Worm (Caenorhabditis elegans) whole organism, midembryonic: Measurements from ENCODE around the gene Y38H6C.20.
"Not testable (repeated sequence)": the region's sequence is repeated elsewhere in the genome, so short reads cannot be mapped to it uniquely, and the experiment has no call there.

Source experiments
- T22C8.4 ChIP-seq: fragments of 200-800 bp; sonication (Bioruptor generic); IDR thresholded peaks from 2 replicates; pipeline ENCODE4 v1.3.6; 2022; ENCODE audit warnings: missing genetic modification characterization, missing compliant biosample characterization
- cog-1 ChIP-seq: sonication (generic microtip); optimal IDR thresholded peaks from 2 replicates; lab custom pipeline; 2016; ENCODE audit warnings: missing genetic modification characterization, missing compliant biosample characterization
- flt-1 ChIP-seq: fragments of 200-800 bp; sonication (Bioruptor generic); IDR thresholded peaks from 2 replicates; pipeline ENCODE4 v1.3.6; 2022; ENCODE audit warnings: missing genetic modification characterization, missing compliant biosample characterization
- klf-2 ChIP-seq: fragments of 200-800 bp; sonication (Bioruptor generic); conservative IDR thresholded peaks from 2 replicates; pipeline ENCODE4 v1.3.6; 2022; ENCODE audit warnings: missing genetic modification reagents, missing genetic modification characterization, missing compliant biosample characterization
- med-1 ChIP-seq: sonication (generic microtip); optimal IDR thresholded peaks from 2 replicates; lab custom pipeline; 2017; ENCODE audit warnings: missing genetic modification characterization, mild to moderate bottlenecking, missing compliant biosample characterization, antibody characterized with exemption, missing genetic modification reagents; ENCODE audit not compliant: insufficient read depth
- ref-1 ChIP-seq: fragments of 200-800 bp; sonication (Bioruptor generic); conservative IDR thresholded peaks from 2 replicates; pipeline ENCODE4 v1.3.6; 2022; ENCODE audit warnings: missing genetic modification reagents, missing genetic modification characterization, missing compliant biosample characterization
- tab-1 ChIP-seq: fragments of 200-800 bp; sonication (Bioruptor generic); IDR thresholded peaks from 2 replicates; pipeline ENCODE4 v1.3.6; 2022; ENCODE audit warnings: missing genetic modification characterization, missing compliant biosample characterization
- ztf-23 ChIP-seq: fragments of 200-800 bp; sonication (Bioruptor generic); IDR thresholded peaks from 2 replicates; pipeline ENCODE4 v1.3.6; 2022; ENCODE audit warnings: missing genetic modification reagents, missing genetic modification characterization, missing compliant biosample characterization
- ztf-29 ChIP-seq: fragments of 200-800 bp; sonication (Bioruptor generic); IDR thresholded peaks from 2 replicates; pipeline ENCODE4 v1.3.6; 2022; ENCODE audit warnings: missing genetic modification reagents, missing genetic modification characterization, missing compliant biosample characterization

Gene Y38H6C.20

DNA sequence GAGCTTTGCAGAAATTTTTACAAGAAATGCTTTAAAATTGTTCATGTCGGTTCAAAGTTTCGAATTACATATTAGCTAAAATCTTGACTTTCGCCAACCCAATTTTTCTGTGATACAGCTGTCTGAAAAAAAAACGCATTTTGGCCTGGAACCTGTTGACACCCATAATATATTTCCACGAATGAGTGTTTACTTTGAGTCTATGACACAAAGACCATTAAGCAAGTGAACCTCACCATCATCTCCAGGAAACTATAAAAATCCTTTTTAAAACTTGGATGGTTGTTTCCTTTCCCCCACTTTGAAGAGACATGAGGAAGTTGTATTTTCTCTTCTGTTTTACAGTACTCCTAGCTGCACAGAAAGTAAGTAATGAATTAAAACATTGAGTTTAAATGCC, 23.3 kb upstream of the Y38H6C.20 start, which contains the start of gene clec-263:
Gene clec-263, plus strand, starts transcription at position 301 of the 400 bp plus-strand sequence.
- TF ChIP-seq med-1 (GFP tag; lab: Kevin White, UChicago) = no peak
- no peak for TF ChIP-seq cog-1 (tag; lab: Kevin White, UChicago)
- TF ChIP-seq flt-1 (GFP tag; lab: Robert Waterston, UW) = no peak

DNA sequence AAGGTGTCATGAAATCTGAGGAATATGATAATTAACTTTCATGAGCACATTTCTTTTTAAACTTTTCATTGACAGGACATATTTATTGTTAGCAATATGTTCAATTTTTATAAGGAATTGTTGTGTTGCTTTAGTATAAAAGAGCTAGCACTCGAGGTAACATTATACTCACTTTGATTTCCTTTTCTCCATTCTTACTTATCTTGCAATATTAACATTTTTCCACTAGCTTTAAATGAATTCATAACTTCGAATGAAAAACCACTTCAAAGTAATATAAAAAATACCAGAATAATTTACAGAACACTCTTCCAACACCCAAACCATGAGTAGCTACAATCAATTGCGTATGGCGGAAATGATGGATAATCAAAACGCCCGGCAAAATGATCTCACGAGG, 22.4 kb upstream of the Y38H6C.20 start, which contains the start of gene F26F2.5:
Gene F26F2.5, plus strand, starts transcription at position 301 of the 400 bp plus-strand sequence.
- TF ChIP-seq ztf-29 (GFP tag; lab: Robert Waterston, UW) (no peak), med-1 (GFP tag; lab: Kevin White, UChicago) (no peak), klf-2 (GFP tag; lab: Robert Waterston, UW) (no peak), ztf-23 (GFP tag; lab: Robert Waterston, UW) (no peak), ref-1 (GFP tag; lab: Robert Waterston, UW) (no peak), flt-1 (GFP tag; lab: Robert Waterston, UW) (no peak), T22C8.4 (GFP tag; lab: Robert Waterston, UW) (no peak), tab-1 (GFP tag; lab: Robert Waterston, UW) (no peak)

DNA sequence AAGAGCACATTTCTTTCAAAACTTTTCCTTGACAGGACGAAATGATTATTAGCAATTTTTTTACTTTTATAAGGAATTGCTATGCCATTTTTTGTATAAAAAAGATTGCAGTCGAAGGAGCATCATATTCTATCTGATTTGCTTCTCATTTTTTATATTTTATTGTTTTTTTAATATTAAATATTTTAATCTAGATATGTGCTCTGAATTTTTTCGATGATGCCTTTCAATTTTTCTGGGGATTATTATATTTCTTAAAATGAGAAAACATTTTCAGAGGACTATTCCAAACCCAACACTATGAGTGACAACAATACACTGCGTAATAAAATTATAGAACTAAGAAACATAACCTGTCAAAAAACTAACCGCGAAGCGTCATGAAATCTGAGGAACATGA, 18.0 kb upstream of the Y38H6C.20 start, which contains the start of gene F26F2.4:
Gene F26F2.4, plus strand, starts transcription at position 301 of the 400 bp plus-strand sequence.
- not testable (repeated sequence) for TF ChIP-seq tab-1, ref-1, klf-2 (GFP tag; lab: Robert Waterston, UW)

DNA sequence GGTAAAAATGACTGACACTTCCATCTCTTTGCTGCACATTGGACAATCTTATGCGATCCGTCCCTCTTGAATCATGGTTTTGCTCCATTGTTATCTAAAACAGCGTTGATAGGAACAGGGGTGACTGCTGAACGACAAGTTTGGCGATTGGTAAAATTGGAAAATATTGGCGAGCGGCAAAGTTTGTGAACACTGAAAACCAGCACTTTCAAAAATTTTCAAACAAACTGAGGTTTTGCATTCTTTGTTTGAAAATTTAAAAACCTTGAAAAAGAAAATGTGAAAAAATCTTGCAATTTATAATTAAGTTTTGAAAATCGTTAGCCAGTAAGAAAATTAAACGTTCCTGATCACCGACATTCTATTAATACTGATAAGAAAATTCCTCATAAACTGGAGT, 15.5 kb upstream of the Y38H6C.20 start, which contains the start of gene F26F2.3:
Gene F26F2.3, minus strand, starts transcription at position 101 of the 400 bp plus-strand sequence.
- TF ChIP-seq klf-2 (GFP tag; lab: Robert Waterston, UW) = no peak
- TF ChIP-seq tab-1 (GFP tag; lab: Robert Waterston, UW) = no peak
- TF ChIP-seq flt-1 (GFP tag; lab: Robert Waterston, UW) = no peak
- TF ChIP-seq ztf-23 (GFP tag; lab: Robert Waterston, UW) = no peak
- no peak for TF ChIP-seq med-1 (GFP tag; lab: Kevin White, UChicago)
- TF ChIP-seq ztf-29 (GFP tag; lab: Robert Waterston, UW) = no peak
- TF ChIP-seq ref-1 (GFP tag; lab: Robert Waterston, UW) = no peak
- TF ChIP-seq cog-1 (tag; lab: Kevin White, UChicago) = no peak
- no peak for TF ChIP-seq T22C8.4 (GFP tag; lab: Robert Waterston, UW)

DNA sequence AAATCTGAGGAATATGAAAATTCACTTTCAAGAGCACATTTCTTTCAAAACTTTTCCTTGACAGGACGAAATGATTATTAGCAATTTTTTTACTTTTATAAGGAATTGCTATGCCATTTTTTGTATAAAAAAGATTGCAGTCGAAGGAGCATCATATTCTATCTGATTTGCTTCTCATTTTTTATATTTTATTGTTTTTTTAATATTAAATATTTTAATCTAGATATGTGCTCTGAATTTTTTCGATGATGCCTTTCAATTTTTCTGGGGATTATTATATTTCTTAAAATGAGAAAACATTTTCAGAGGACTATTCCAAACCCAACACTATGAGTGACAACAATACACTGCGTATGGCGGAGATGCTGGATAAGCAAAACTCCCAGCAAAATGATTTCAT, 13.1 kb upstream of the Y38H6C.20 start, which contains the start of gene F26F2.13:
Gene F26F2.13, plus strand, starts transcription at position 301 of the 400 bp plus-strand sequence.
- not testable (repeated sequence) for TF ChIP-seq klf-2, ref-1, ztf-23 (GFP tag; lab: Robert Waterston, UW)

DNA sequence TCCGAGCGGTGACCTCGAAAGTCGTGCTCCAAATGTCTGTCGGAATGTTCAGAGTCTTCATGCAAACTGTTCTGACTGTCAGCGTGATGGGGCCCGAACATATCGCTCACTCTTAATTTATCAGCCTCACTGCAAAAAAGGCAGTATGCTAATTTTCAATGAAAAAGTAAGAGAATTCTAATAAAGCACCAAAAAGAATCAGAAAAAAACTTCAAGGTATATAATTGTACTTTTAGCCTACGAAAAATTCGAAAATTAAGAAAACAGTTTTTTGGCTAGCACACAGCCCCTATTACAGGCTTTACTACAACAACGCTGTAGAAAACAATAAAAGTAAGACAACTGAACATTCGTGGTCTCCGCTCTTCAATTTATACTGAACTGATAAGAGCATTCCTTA, 10.8 kb upstream of the Y38H6C.20 start, which contains the start of gene F26F2.1:
Gene F26F2.1, minus strand, starts transcription at position 101 of the 400 bp plus-strand sequence.
- no peak for TF ChIP-seq klf-2 (GFP tag; lab: Robert Waterston, UW)
- no peak for TF ChIP-seq ref-1 (GFP tag; lab: Robert Waterston, UW)
- no peak for TF ChIP-seq tab-1 (GFP tag; lab: Robert Waterston, UW)
- TF ChIP-seq T22C8.4 (GFP tag; lab: Robert Waterston, UW) = no peak
- TF ChIP-seq ztf-23 (GFP tag; lab: Robert Waterston, UW) = no peak
- TF ChIP-seq ztf-29 (GFP tag; lab: Robert Waterston, UW) = no peak
- TF ChIP-seq flt-1 (GFP tag; lab: Robert Waterston, UW) = no peak
- TF ChIP-seq cog-1 (tag; lab: Kevin White, UChicago) = no peak
- TF ChIP-seq med-1 (GFP tag; lab: Kevin White, UChicago) = no peak

DNA sequence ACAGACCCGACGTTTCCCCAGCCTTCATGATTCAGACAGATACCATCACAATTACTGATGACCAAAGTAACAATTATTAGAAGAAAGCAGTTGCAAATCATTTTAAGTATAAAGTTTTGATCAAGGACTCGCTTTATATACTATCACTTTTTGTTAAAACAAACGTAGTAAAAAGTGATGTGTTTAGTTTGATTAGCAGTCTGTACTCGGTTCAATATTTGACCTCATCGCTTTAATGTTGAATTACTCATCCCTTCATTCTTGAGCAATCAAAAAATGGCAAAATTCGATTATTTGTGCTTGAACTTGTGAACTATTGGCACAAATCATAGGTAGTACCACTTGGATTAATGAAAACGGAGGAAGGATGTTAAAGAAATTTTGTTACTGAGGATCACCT, 7.3 kb upstream of the Y38H6C.20 start, which contains the start of gene abf-4:
Gene abf-4, minus strand, starts transcription at position 101 of the 400 bp plus-strand sequence.
- TF ChIP-seq flt-1 (GFP tag; lab: Robert Waterston, UW) (no peak), klf-2 (GFP tag; lab: Robert Waterston, UW) (no peak), ztf-23 (GFP tag; lab: Robert Waterston, UW) (no peak), T22C8.4 (GFP tag; lab: Robert Waterston, UW) (no peak), ref-1 (GFP tag; lab: Robert Waterston, UW) (no peak)

DNA sequence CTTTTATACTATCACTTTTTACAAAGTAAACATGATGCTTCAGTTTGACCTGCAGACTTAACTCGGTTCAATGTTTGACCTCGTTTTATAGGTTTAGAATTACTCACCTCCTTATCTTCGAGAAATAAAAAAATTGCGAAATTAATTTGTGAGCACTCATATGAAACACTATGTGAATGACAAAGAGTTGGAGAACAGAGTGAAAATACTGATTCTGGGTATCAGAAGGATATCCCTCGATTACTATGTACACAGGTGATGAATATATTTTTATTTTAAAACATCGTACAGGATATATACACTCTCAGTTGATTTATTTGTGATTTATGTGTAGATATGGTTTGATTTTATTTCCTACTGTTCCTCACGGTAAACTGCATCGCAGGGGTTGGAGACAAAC, 5.3 kb upstream of the Y38H6C.20 start, which contains the start of gene Y38H6C.23:
Gene Y38H6C.23, minus strand, starts transcription at position 101 of the 400 bp plus-strand sequence.
- TF ChIP-seq ztf-29 (GFP tag; lab: Robert Waterston, UW) (no peak), ztf-23 (GFP tag; lab: Robert Waterston, UW) (no peak), klf-2 (GFP tag; lab: Robert Waterston, UW) (no peak), T22C8.4 (GFP tag; lab: Robert Waterston, UW) (no peak), tab-1 (GFP tag; lab: Robert Waterston, UW) (no peak), flt-1 (GFP tag; lab: Robert Waterston, UW) (no peak), med-1 (GFP tag; lab: Kevin White, UChicago) (no peak), ref-1 (GFP tag; lab: Robert Waterston, UW) (no peak), cog-1 (tag; lab: Kevin White, UChicago) (no peak)

DNA sequence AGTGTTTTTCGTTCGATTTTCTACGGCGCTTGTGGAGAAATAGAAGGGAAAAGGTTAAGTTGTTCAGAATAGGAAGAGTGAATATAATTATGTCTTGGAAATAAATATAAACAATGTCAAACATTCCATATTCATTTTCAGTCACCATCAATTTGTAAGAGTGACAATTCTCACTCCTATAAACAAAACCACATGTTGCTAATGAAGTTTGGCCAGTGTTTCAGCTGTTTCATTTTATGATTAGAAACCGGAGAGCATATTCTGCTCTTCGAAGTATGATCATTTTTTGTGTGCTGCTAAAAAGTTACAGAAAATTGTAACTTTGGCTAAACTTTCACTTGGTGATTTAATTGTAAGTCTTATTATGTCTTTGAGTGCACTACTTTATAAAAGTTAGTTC, 4.1 kb upstream of the Y38H6C.20 start, which contains the start of gene Y38H6C.21:
Gene Y38H6C.21, minus strand, starts transcription at position 148 of the 400 bp plus-strand sequence.
- TF ChIP-seq T22C8.4 (GFP tag; lab: Robert Waterston, UW) (no peak), ref-1 (GFP tag; lab: Robert Waterston, UW) (no peak), ztf-29 (GFP tag; lab: Robert Waterston, UW) (no peak), klf-2 (GFP tag; lab: Robert Waterston, UW) (no peak), flt-1 (GFP tag; lab: Robert Waterston, UW) (no peak), med-1 (GFP tag; lab: Kevin White, UChicago) (no peak), cog-1 (tag; lab: Kevin White, UChicago) (no peak), tab-1 (GFP tag; lab: Robert Waterston, UW) (no peak)
